Worm (Caenorhabditis elegans) whole organism, midembryonic: Measurements from ENCODE around the gene ifta-2.

Experiments
- T22C8.4 ChIP-seq: fragments of 200-800 bp; sonication (Bioruptor generic); IDR thresholded peaks from 2 replicates; pipeline ENCODE4 v1.3.6; 2022; ENCODE audit warnings: missing genetic modification characterization, missing compliant biosample characterization
- cog-1 ChIP-seq: sonication (generic microtip); optimal IDR thresholded peaks from 2 replicates; lab custom pipeline; 2016; ENCODE audit warnings: missing genetic modification characterization, missing compliant biosample characterization
- flt-1 ChIP-seq: fragments of 200-800 bp; sonication (Bioruptor generic); IDR thresholded peaks from 2 replicates; pipeline ENCODE4 v1.3.6; 2022; ENCODE audit warnings: missing genetic modification characterization, missing compliant biosample characterization
- klf-2 ChIP-seq: fragments of 200-800 bp; sonication (Bioruptor generic); conservative IDR thresholded peaks from 2 replicates; pipeline ENCODE4 v1.3.6; 2022; ENCODE audit warnings: missing genetic modification reagents, missing genetic modification characterization, missing compliant biosample characterization
- med-1 ChIP-seq: sonication (generic microtip); optimal IDR thresholded peaks from 2 replicates; lab custom pipeline; 2017; ENCODE audit warnings: missing genetic modification characterization, mild to moderate bottlenecking, missing compliant biosample characterization, antibody characterized with exemption, missing genetic modification reagents; ENCODE audit not compliant: insufficient read depth
- ref-1 ChIP-seq: fragments of 200-800 bp; sonication (Bioruptor generic); conservative IDR thresholded peaks from 2 replicates; pipeline ENCODE4 v1.3.6; 2022; ENCODE audit warnings: missing genetic modification reagents, missing genetic modification characterization, missing compliant biosample characterization
- tab-1 ChIP-seq: fragments of 200-800 bp; sonication (Bioruptor generic); IDR thresholded peaks from 2 replicates; pipeline ENCODE4 v1.3.6; 2022; ENCODE audit warnings: missing genetic modification characterization, missing compliant biosample characterization
- ztf-23 ChIP-seq: fragments of 200-800 bp; sonication (Bioruptor generic); IDR thresholded peaks from 2 replicates; pipeline ENCODE4 v1.3.6; 2022; ENCODE audit warnings: missing genetic modification reagents, missing genetic modification characterization, missing compliant biosample characterization
- ztf-29 ChIP-seq: fragments of 200-800 bp; sonication (Bioruptor generic); IDR thresholded peaks from 2 replicates; pipeline ENCODE4 v1.3.6; 2022; ENCODE audit warnings: missing genetic modification reagents, missing genetic modification characterization, missing compliant biosample characterization

Gene ifta-2

DNA sequence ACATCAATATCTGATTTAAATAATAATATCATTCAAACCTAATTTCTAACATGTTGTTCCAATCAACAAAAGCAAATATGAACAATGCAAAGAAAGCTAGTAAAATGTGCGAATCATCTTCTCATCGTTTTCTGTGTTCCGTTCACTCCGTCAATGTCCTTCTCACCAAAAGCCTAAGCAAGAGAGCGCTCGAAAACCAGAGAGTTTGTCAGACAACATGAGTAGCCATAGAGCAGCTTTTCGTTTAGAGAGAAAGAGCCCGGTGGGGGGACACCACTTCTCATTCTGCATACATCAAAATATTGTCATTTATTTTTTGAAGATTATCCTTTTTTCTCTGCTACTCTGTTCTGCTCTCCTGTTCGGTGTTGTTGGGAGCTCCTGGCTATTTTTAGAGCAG, 8.2 kb downstream of the ifta-2 start:
- TF ChIP-seq ztf-29 (GFP tag; lab: Robert Waterston, UW): no peak
- TF ChIP-seq T22C8.4 (GFP tag; lab: Robert Waterston, UW): no peak
- TF ChIP-seq ref-1 (GFP tag; lab: Robert Waterston, UW): no peak
- no peak for TF ChIP-seq cog-1 (tag; lab: Kevin White, UChicago)
- TF ChIP-seq med-1 (GFP tag; lab: Kevin White, UChicago): no peak
- no peak for TF ChIP-seq flt-1 (GFP tag; lab: Robert Waterston, UW)
- TF ChIP-seq klf-2 (GFP tag; lab: Robert Waterston, UW): no peak

DNA sequence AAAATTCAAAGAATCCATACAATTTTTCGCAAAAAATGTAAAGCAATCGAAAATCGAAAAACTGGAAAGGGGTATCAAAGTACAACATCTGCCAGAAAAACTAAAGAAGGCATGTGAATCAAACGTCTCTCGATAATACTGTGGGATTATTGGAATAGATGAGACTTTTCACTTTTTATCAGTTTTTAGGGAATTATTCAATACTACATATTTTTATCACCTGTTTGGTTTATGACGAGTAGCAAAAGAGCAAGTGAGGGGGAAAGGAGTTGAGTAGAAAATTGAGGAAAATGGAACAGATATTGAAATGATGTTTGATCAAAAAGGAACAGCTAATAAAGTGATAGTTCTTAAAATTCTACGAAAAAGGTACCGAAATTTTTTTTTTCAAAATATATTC, 8.8 kb downstream of the ifta-2 start:
- TF ChIP-seq med-1 (GFP tag; lab: Kevin White, UChicago) (no peak), cog-1 (tag; lab: Kevin White, UChicago) (no peak), ztf-29 (GFP tag; lab: Robert Waterston, UW) (no peak), ref-1 (GFP tag; lab: Robert Waterston, UW) (no peak), klf-2 (GFP tag; lab: Robert Waterston, UW) (no peak), ztf-23 (GFP tag; lab: Robert Waterston, UW) (no peak), T22C8.4 (GFP tag; lab: Robert Waterston, UW) (no peak), flt-1 (GFP tag; lab: Robert Waterston, UW) (no peak), tab-1 (GFP tag; lab: Robert Waterston, UW) (no peak)

DNA sequence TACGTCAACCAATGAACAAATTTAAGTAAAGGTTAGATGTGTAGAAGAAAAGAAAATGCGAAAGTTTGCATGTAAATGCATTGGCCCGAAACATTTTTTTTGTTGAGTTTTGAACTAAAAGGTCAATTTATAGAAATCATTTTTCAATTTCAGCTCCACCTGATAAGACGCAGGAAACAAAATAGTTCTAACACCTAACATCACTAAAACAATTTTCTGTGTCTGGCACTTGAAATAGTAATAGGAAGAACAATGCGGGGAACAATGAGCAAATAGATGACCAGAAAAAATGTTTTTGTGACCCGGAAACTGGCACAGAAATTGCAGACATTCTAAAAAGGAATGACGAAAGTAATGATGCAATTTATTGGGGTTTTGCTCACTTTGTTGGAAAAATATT, 9.5 kb downstream of the ifta-2 start:
- TF ChIP-seq ztf-29 (GFP tag; lab: Robert Waterston, UW) (no peak), cog-1 (tag; lab: Kevin White, UChicago) (no peak)

DNA sequence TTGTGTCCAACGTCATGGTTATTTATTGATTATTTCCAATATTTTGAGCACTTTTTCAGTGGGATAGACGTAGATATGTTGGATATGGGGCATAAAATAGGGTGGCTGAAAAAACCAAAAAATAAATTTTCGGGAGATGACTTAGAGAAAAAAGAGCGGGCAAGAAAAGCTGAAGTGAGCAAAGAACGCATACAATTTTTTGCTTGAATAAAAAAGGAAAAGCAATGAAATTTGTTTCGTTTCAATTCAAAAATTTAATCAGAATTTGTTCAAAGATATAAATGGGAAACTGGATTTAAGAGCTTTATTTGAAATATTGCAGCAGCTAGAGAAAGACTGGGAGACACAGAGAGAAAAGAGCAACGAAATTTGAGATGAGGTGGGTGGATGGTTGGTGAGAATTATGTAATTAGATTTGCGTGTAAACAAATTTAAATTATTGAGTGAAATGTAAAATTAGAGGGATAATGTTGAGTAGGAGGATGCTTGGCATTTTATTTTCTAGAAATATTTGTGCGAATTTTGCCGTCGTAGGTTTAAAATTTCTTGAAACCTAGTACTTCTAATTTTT, 10.1 kb downstream of the ifta-2 start, which contains the start of the genes T28F3.11 and slc-17.4:
Gene T28F3.11 (minus strand): TSS at position 51 of the 571 bp plus-strand sequence.
Gene slc-17.4 (minus strand): TSS at position 105 of the 571 bp plus-strand sequence.
- TF ChIP-seq ztf-29 (GFP tag; lab: Robert Waterston, UW): no peak
- TF ChIP-seq T22C8.4 (GFP tag; lab: Robert Waterston, UW): no peak
- TF ChIP-seq tab-1 (GFP tag; lab: Robert Waterston, UW): no peak
- TF ChIP-seq cog-1 (tag; lab: Kevin White, UChicago): no peak
- no peak for TF ChIP-seq med-1 (GFP tag; lab: Kevin White, UChicago)
- TF ChIP-seq ztf-23 (GFP tag; lab: Robert Waterston, UW): no peak
- TF ChIP-seq ref-1 (GFP tag; lab: Robert Waterston, UW): no peak
- TF ChIP-seq flt-1 (GFP tag; lab: Robert Waterston, UW): no peak
- no peak for TF ChIP-seq klf-2 (GFP tag; lab: Robert Waterston, UW)

DNA sequence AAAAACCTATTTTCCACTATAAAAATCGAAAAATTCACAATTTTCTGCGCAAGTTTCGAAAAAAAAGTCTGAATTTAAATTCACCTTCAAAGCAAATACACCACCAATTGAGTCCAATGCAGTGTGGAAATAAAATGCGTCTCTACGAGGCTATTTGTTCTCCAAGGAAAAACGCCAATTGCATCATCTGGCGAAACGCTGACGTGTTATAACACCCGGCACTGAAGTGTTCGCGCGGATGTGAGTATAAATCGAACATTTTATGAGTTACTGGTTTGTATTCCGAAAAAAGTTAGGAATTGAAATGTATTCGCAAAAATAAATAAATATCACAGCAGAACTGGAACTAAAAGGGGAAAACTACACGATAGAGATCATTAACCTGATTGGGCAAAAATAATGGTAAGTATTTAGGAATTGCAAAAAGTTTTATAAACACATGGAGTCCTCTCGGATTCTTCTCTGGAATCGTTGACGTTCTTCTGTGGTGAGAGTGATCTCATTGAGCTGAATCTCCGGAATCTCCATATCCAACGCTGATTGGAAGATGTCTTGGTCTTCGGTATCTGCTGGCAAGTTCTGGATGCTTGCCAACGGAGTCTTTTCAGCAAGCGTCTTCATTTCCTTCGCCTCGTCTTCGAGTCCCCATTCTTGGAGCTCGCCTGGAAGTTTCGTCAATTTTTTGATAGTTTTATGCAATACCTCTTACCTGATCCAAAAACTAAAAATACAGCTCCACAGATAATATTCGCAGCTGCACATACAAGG, 13.7 kb downstream of the ifta-2 start, which contains the start of gene zipt-7.1:
Gene zipt-7.1 (minus strand): TSS at position 232 of the 768 bp plus-strand sequence.
- TF ChIP-seq med-1 (GFP tag; lab: Kevin White, UChicago): no peak
- TF ChIP-seq ztf-29 (GFP tag; lab: Robert Waterston, UW): no peak
- no peak for TF ChIP-seq T22C8.4 (GFP tag; lab: Robert Waterston, UW)
- TF ChIP-seq klf-2 (GFP tag; lab: Robert Waterston, UW): no peak
- TF ChIP-seq ztf-23 (GFP tag; lab: Robert Waterston, UW): no peak

DNA sequence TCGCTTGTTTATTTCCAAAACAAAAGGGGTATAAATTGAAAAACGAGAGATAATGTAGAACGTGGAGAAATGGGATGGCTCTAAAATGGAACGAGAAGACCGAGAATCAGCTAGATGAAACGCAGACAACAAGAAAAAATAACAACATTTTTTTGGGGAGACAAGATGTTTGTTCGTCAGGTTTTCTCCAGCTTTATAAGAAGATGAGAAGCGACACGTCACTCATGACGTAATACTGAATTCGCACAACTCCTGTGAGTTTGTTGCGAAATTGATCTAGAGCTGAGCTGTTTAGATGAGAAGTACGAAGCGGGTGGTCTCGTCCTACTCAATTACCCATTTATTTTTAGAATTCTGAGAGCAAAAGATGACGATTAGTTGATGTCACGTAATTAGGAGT, 16.6 kb downstream of the ifta-2 start:
- TF ChIP-seq ztf-23 (GFP tag; lab: Robert Waterston, UW): no peak
- no peak for TF ChIP-seq T22C8.4 (GFP tag; lab: Robert Waterston, UW)
- TF ChIP-seq klf-2 (GFP tag; lab: Robert Waterston, UW): no peak
- TF ChIP-seq tab-1 (GFP tag; lab: Robert Waterston, UW): no peak
- no peak for TF ChIP-seq ref-1 (GFP tag; lab: Robert Waterston, UW)
- no peak for TF ChIP-seq ztf-29 (GFP tag; lab: Robert Waterston, UW)
- TF ChIP-seq flt-1 (GFP tag; lab: Robert Waterston, UW): no peak
- no peak for TF ChIP-seq med-1 (GFP tag; lab: Kevin White, UChicago)
- no peak for TF ChIP-seq cog-1 (tag; lab: Kevin White, UChicago)

DNA sequence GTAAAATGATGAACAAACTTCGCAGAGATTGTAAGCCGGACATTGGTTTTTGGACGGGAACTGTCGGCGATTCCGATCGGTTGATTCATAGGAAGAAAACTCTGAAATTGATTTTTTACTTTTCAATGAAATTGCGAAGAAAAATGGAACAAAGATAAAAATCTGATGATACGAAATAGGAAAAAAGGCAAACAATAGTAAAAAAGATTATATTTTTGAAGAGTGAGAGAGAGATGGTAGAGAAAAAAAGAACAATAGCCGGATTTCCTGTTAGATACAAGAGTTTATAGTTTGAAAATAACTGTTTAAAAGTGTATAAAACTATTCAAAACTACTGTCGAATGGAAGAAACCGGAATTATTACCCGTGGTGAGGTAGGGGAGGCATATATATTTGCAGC, 17.7 kb downstream of the ifta-2 start, which contains the start of gene nra-1:
Gene nra-1 (minus strand): TSS at position 101 of the 400 bp plus-strand sequence.
- no peak for TF ChIP-seq med-1 (GFP tag; lab: Kevin White, UChicago)
- no peak for TF ChIP-seq ztf-23 (GFP tag; lab: Robert Waterston, UW)
- TF ChIP-seq T22C8.4 (GFP tag; lab: Robert Waterston, UW): no peak
- no peak for TF ChIP-seq ztf-29 (GFP tag; lab: Robert Waterston, UW)

DNA sequence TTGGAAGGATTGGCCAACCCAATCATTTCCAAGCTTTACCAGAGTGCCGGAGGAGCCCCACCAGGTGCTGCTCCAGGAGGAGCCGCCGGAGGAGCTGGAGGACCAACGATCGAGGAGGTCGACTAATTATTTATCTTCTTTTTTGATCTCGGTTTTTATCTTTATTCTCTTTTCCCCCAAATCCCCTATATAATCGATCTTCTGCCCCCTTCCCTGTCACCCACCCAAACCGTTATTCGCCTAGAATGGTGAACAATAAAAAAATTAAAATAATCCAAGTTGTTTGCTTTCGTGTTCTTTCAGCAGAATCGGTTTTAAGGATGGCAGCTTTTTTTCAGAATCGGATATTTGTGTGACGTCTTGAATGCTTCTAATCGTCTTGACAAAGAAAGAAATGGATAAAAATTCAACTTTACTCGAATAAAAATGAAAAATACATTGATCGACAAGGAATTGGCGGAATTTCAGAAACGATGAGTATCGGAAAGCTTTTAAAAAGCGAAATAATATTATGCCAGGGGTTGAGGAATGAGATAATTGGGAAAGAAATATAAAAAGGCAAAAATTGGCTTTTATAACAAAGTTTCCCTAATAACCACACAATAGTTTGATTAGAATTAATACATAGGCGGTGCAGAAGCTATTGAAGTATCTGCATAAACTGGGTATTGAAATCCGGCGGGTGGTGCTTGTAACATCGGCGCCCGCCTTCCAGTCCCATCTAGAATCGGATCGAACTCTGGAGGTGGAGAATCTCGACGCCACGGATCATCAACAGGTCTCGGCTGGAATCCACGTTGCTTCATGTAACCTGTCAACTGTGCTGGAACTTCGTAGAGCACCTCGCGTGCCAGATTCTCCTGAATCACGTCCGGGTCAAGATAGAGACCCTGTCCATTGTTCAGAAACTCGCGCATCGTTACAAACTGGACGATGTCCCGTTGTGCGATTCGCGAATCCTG, 20.5 kb downstream of the ifta-2 start:
- no peak for TF ChIP-seq ztf-23 (GFP tag; lab: Robert Waterston, UW)
- no peak for TF ChIP-seq ref-1 (GFP tag; lab: Robert Waterston, UW)
- TF ChIP-seq flt-1 (GFP tag; lab: Robert Waterston, UW): no peak
- no peak for TF ChIP-seq T22C8.4 (GFP tag; lab: Robert Waterston, UW)
- TF ChIP-seq med-1 (GFP tag; lab: Kevin White, UChicago): no peak
- TF ChIP-seq cog-1 (tag; lab: Kevin White, UChicago): no peak
- TF ChIP-seq tab-1 (GFP tag; lab: Robert Waterston, UW): no peak
- no peak for TF ChIP-seq klf-2 (GFP tag; lab: Robert Waterston, UW)
- TF ChIP-seq ztf-29 (GFP tag; lab: Robert Waterston, UW): no peak
